Fruit fly (Drosophila melanogaster): Measurements from ENCODE around the gene Cyp28d1.

The Cyp28d1 gene

dm6 chr2L:5245363-5245892 is 35.2 kb downstream of the Cyp28d1 start (continued):
- TF ChIP-seq CG9727 (GFP tag; optimal IDR thresholded peaks at IDR 0.05) (peak; percentile 38), CG10267 (tag; optimal IDR thresholded peaks at IDR 0.05) (peak; percentile 44), shn (GFP tag; optimal IDR thresholded peaks at IDR 0.05) (no peak), CG12769 (tag; optimal IDR thresholded peaks at IDR 0.05) (peak; percentile 78), lola (GFP tag; optimal IDR thresholded peaks at IDR 0.05) (peak in 1 of 3 experiments; percentile 58), CG31441 (GFP tag; IDR thresholded peaks at IDR 0.05) (peak; percentile 41; the same call in 1 of the 2 replicates), sqz (GFP tag; optimal IDR thresholded peaks at IDR 0.05) (no peak), pnt (GFP tag; optimal IDR thresholded peaks at IDR 0.05) (peak; percentile 54), CG4617 (GFP tag; optimal IDR thresholded peaks at IDR 0.05; ENCODE audit: borderline replicate concordance) (no peak), ssp (GFP tag; IDR thresholded peaks at IDR 0.05) (no peak), slp2 (GFP tag; optimal IDR thresholded peaks at IDR 0.05) (peak; percentile 29), Antp (GFP tag; optimal IDR thresholded peaks at IDR 0.05) (peak; percentile 7), vvl (GFP tag; IDR thresholded peaks at IDR 0.05) (peak; percentile 79; the same call in 1 of the 2 replicates), cato (GFP tag; optimal IDR thresholded peaks at IDR 0.05; ENCODE audit: borderline replicate concordance) (peak; percentile 9), Gsc (GFP tag; IDR thresholded peaks at IDR 0.05) (no peak; the same call in 1 of the 2 replicates), CG2116 (GFP tag; optimal IDR thresholded peaks at IDR 0.05) (no peak), CG6689 (GFP tag; IDR thresholded peaks at IDR 0.05) (no peak), CG14667 (GFP tag; IDR thresholded peaks at IDR 0.05) (no peak), CG1529 (GFP tag; optimal IDR thresholded peaks at IDR 0.05) (peak; percentile 23), chm (GFP tag; IDR thresholded peaks at IDR 0.05) (peak; percentile 61; the same call in 1 of the 2 replicates), corto (GFP tag; optimal IDR thresholded peaks at IDR 0.05) (no peak), tll (GFP tag; optimal IDR thresholded peaks at IDR 0.05) (no peak), CG42726 (GFP tag; IDR thresholded peaks at IDR 0.05; ENCODE audit: partially characterized antibody) (no peak), wek (GFP tag; optimal IDR thresholded peaks at IDR 0.05) (peak; percentile 7), Ada2b (GFP tag; IDR thresholded peaks at IDR 0.05) (no peak), CG16863 (GFP tag; optimal IDR thresholded peaks at IDR 0.05) (peak; percentile 8), az2 (GFP tag; optimal IDR thresholded peaks at IDR 0.05) (peak; percentile 38), CG4424 (GFP tag; optimal IDR thresholded peaks at IDR 0.05) (peak; percentile 55), disco-r (GFP tag; optimal IDR thresholded peaks at IDR 0.05) (no peak), CG15601 (tag; optimal IDR thresholded peaks at IDR 0.05) (peak; percentile 39), CG14050 (GFP tag; IDR thresholded peaks at IDR 0.05) (no peak), Lhr (GFP tag; optimal IDR thresholded peaks at IDR 0.05) (peak; percentile 31), Ets97D (GFP tag; optimal IDR thresholded peaks at IDR 0.05) (no peak), slou (GFP tag; optimal IDR thresholded peaks at IDR 0.05) (no peak), bsh (GFP tag; optimal IDR thresholded peaks at IDR 0.05) (peak in 1 of 2 experiments; percentile 69), pfk (GFP tag; optimal IDR thresholded peaks at IDR 0.05) (no peak), run (tag; optimal IDR thresholded peaks at IDR 0.05) (no peak), H2.0 (GFP tag; IDR thresholded peaks at IDR 0.05) (peak; percentile 32; the same call in 1 of the 2 replicates), ham (GFP tag; IDR thresholded peaks at IDR 0.05) (no peak), sd (tag; optimal IDR thresholded peaks at IDR 0.05) (peak; percentile 66), CG10147 (GFP tag; optimal IDR thresholded peaks at IDR 0.05) (no peak), nerfin-2 (GFP tag; IDR thresholded peaks at IDR 0.05; ENCODE audit: partially characterized antibody) (no peak), Ets65A (GFP tag) (peak; percentile 94), CoRest (tag; optimal IDR thresholded peaks at IDR 0.05) (peak; percentile 23), CG11695 (GFP tag; IDR thresholded peaks at IDR 0.05) (no peak), CG17385 (GFP tag; optimal IDR thresholded peaks at IDR 0.05) (peak; percentile 60), gsb (GFP tag; IDR thresholded peaks at IDR 0.05) (no peak), CG12104 (GFP tag; optimal IDR thresholded peaks at IDR 0.05) (no peak), BEAF-32 (GFP tag; optimal IDR thresholded peaks at IDR 0.05) (no peak), Dbx (GFP tag; IDR thresholded peaks at IDR 0.05) (no peak)

All from whole organism, embryonic.